Fruit fly (Drosophila melanogaster): Measurements from ENCODE around the gene Pect.
"Not testable (repeated sequence)": the region's sequence is repeated elsewhere in the genome, so short reads cannot be mapped to it uniquely, and the experiment has no call there.

Gene Pect

DNA sequence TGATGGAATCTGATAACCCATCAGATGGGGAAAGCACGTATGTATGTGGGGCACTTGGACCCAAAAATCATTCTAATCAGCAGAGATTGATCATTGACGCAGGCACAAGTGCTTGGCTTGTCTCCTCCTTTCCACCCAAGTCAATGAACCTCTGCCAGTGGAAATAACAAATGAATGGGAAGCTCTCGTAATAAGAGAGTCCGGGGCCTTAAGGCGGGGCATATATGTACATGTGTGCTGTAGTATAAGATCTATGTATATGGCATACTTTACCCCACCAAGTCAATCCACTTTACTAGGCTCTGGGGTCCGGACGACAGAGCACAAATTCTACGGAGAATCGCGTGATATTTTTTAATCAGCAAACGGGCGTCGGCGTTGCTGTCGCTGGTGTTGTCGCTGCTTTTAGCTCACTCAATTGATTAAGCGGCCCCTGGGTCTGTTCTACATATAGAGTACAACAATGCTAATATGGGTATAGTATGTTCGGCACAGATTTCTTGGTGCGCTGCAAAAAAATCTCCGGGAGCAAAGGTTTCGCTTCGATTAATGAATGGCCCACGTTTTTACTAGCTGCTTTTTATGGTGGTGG, 2.6 kb downstream of the Pect start (continued):
- TF ChIP-seq CG3919 (GFP tag; optimal IDR thresholded peaks at IDR 0.05) = peak; percentile 23
- TF ChIP-seq topi (GFP tag; optimal IDR thresholded peaks at IDR 0.05) = no peak
- no peak for TF ChIP-seq acj6 (GFP tag; optimal IDR thresholded peaks at IDR 0.05)
- no peak for TF ChIP-seq Ets96B (tag; optimal IDR thresholded peaks at IDR 0.05)
- TF ChIP-seq CG7368 (GFP tag; optimal IDR thresholded peaks at IDR 0.05) = no peak
- TF ChIP-seq CG1621 (tag; optimal IDR thresholded peaks at IDR 0.05) = peak; percentile 39
- TF ChIP-seq Hr38 (GFP tag; optimal IDR thresholded peaks at IDR 0.05) = no peak
- TF ChIP-seq Sox15 (GFP tag; optimal IDR thresholded peaks at IDR 0.05) = no peak
- no peak for TF ChIP-seq CG32006 (GFP tag; optimal IDR thresholded peaks at IDR 0.05)
- TF ChIP-seq Sox102F (GFP tag; optimal IDR thresholded peaks at IDR 0.05) = no peak
- no peak for TF ChIP-seq fd85E (GFP tag; optimal IDR thresholded peaks at IDR 0.05)
- no peak for TF ChIP-seq Hr4 (GFP tag; optimal IDR thresholded peaks at IDR 0.05)
- TF ChIP-seq CG8119 (GFP tag; IDR thresholded peaks at IDR 0.05) = 0 out of 3 replicates have a peak, but pooled peaks have one; percentile 35
- TF ChIP-seq fkh (GFP tag; optimal IDR thresholded peaks at IDR 0.05) = peak; percentile 8
- no peak for TF ChIP-seq spab (GFP tag; optimal IDR thresholded peaks at IDR 0.05)
- peak; percentile 17 for TF ChIP-seq CG9139 (GFP tag; optimal IDR thresholded peaks at IDR 0.05)
- peak; percentile 32 for TF ChIP-seq Lpt (GFP tag; optimal IDR thresholded peaks at IDR 0.05)
- TF ChIP-seq Eip78C (GFP tag) = peak; percentile 77

DNA sequence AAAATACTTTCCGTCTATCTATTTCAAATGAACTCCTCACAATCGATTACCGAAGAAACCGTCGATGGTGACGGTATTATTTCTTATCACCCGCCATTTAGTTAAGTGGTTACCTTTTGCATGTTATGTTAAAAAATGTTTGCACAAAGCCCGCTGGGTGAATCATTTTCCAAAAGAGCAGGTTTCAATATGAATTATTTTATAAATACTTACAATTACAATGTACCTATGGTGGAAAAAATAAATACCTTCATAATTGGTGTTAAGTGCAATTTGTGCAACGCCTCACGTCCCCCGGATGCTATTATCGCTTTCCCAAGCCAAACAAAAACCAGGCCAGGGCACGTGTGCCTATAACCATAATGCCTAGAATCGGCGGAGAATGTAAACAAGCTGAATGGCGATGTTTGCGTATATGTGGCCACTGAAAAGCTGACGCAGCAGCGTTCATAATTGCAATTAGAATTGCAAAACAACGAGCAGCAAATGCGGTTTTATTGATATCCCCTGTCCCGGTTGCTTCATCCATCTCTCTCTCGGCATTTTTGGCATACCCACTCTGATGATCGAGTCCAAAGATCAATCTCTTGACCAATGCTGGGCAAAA, 3.4 kb downstream of the Pect start:
- TF ChIP-seq CG32006 (GFP tag; optimal IDR thresholded peaks at IDR 0.05) = no peak
- TF ChIP-seq CG16779 (tag; optimal IDR thresholded peaks at IDR 0.05) = no peak
- no peak for TF ChIP-seq fd85E (GFP tag; optimal IDR thresholded peaks at IDR 0.05)
- TF ChIP-seq Eip75B (GFP tag; optimal IDR thresholded peaks at IDR 0.05) = no peak
- no peak for TF ChIP-seq CG1621 (tag; optimal IDR thresholded peaks at IDR 0.05)
- TF ChIP-seq CG3032 (tag; optimal IDR thresholded peaks at IDR 0.05) = no peak
- no peak for TF ChIP-seq fkh (GFP tag; optimal IDR thresholded peaks at IDR 0.05)
- TF ChIP-seq CG11762 (GFP tag; optimal IDR thresholded peaks at IDR 0.05; ENCODE audit: insufficient read depth) = no peak
- TF ChIP-seq CG10669 (GFP tag; optimal IDR thresholded peaks at IDR 0.05) = no peak
- no peak for TF ChIP-seq Sox14 (GFP tag; optimal IDR thresholded peaks at IDR 0.05)
- no peak for TF ChIP-seq Hr39 (GFP tag; optimal IDR thresholded peaks at IDR 0.05)
- TF ChIP-seq CG3919 (GFP tag; optimal IDR thresholded peaks at IDR 0.05) = no peak
- TF ChIP-seq CG6854 (GFP tag; optimal IDR thresholded peaks at IDR 0.05) = no peak
- TF ChIP-seq net (GFP tag; optimal IDR thresholded peaks at IDR 0.05) = no peak
- no peak for TF ChIP-seq esn (GFP tag; optimal IDR thresholded peaks at IDR 0.05)

DNA sequence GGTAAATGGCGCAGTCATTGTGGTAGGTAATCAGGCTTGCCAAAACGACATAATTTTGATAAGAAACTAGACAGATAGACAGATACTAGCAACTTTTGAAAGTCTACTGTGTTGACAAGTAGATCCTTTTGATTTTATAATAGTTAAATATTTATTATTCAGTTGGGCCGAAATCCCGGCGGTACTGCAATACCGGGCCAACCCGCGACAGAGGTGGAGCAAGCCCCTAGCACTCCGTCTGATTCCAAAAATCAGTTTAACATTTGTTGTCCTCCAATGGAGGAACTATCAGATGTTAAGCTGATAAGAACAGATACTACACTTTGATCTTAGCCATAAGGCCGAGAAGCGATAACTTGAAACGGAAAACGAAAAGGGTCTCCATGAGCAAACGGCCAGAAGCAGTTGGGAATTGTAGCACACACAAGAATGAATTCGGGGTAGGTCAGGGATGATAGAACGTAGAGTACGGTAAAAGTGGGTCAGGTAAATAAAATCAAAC, 8.3 kb downstream of the Pect start, which contains the start of gene CG15482:
CG15482 (minus strand) TSS at position 51 of the 502 bp plus-strand sequence.
- not testable (repeated sequence) for TF ChIP-seq Ets21C (GFP tag; optimal IDR thresholded peaks at IDR 0.05); CG6163 (GFP tag; IDR thresholded peaks at IDR 0.05); Sox102F (GFP tag; optimal IDR thresholded peaks at IDR 0.05)

DNA sequence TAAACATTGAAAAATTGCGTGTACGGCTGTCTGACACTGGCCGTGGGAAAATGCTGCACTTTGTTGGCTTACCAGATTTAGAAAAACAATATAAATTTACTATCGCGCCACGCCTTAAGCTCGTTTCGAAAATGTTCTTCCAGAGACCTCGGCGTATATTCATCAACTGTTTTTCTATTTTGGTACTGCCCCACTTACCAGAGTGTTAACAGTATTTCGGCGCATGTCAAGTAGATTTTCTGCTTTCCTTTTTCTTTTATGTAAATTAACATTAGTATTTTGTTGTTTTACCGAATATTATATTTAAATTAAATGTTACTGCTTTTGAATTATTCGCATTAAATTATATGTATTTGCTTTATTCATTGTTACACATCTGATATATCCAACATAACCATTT, 11.4 kb downstream of the Pect start, which contains the start of gene kek4:
kek4 (minus strand) TSS at position 341 of the 400 bp plus-strand sequence.
- no peak for TF ChIP-seq CG6854 (GFP tag; optimal IDR thresholded peaks at IDR 0.05)
- no peak for TF ChIP-seq CG9139 (GFP tag; optimal IDR thresholded peaks at IDR 0.05)
- no peak for TF ChIP-seq CG16779 (tag; optimal IDR thresholded peaks at IDR 0.05)
- no peak for TF ChIP-seq CG8632 (GFP tag; optimal IDR thresholded peaks at IDR 0.05)
- TF ChIP-seq CG32006 (GFP tag; optimal IDR thresholded peaks at IDR 0.05) = no peak
- TF ChIP-seq esn (GFP tag; optimal IDR thresholded peaks at IDR 0.05) = no peak

DNA sequence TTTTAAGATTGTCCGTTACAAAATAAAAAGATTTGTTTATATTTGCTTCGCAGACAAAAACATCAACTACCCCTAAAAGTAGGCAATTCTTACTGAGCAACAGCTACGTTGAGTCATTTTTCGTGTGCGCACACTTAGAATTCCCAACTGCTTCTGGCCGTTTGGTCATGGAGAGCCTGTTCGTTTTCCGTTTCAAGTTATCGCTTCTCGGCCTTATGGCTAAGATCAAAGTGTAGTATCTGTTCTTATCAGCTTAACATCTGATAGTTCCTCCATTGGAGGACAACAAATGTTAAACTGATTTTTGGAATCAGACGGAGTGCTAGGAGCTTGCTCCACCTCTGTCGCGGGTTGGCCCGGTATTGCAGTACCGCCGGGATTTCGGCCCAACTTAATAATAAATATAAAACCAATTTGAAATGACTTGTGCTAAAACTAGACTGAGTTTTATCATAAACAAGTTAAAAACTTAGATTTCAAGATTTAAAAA, 12.1 kb downstream of the Pect start:
- TF ChIP-seq esn (GFP tag; optimal IDR thresholded peaks at IDR 0.05) = peak; percentile 58
- peak; percentile 29; the same call in 1 of the 2 replicates for TF ChIP-seq CG15336 (GFP tag; IDR thresholded peaks at IDR 0.05)
- peak; percentile 49 for TF ChIP-seq cyc (GFP tag; optimal IDR thresholded peaks at IDR 0.05)
- TF ChIP-seq CG3032 (tag; optimal IDR thresholded peaks at IDR 0.05) = peak; percentile 9
- peak; percentile 45 for TF ChIP-seq topi (GFP tag; optimal IDR thresholded peaks at IDR 0.05)
- peak; percentile 11 for TF ChIP-seq lz (GFP tag; optimal IDR thresholded peaks at IDR 0.05)
- TF ChIP-seq svp (GFP tag) = peak; percentile 92
- peak; percentile 34 for TF ChIP-seq fkh (GFP tag; optimal IDR thresholded peaks at IDR 0.05)
- TF ChIP-seq Eip78C (GFP tag) = peak; percentile 78
